Fruit fly (Drosophila melanogaster): ENCODE data around the gene CG6686.

CG6686 gene

DNA sequence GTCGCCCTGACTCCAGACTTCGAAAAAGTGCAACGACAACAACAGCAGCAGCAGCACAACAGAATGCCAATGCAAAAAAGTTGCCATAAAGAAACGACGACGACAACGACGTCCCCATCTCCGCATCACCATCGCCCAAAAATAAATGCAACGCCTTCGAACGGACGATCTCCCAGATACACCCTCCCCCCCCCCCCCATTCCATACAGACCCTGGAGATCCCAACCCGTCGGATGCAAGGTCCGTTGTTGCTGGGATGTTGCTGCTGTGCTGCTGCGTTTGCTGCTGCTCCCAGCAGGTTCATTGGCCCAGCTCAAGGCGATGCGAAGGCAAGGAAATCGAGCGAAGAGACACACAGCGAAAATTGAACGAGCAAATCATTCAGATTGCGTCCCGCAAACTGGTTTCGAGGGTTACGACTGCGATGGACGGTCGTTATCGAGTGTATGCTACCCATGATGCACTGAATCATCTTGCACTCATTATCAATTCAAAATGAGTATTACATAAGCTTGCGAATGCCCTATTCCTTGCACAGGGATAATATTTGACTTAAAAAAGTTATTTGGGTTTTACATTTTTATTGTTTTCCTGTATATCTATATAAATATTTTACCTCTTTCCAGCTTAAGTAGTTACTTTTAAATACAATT lies 26.0 kb upstream of the CG6686 start:
- TF ChIP-seq dsx (GFP tag; optimal IDR thresholded peaks at IDR 0.05; ENCODE audit: poor library complexity, severe bottlenecking) (peak; percentile 98), CG8119 (GFP tag; IDR thresholded peaks at IDR 0.05) (peak; percentile 30; the same call in 1 of the 3 replicates), CG6808 (GFP tag; optimal IDR thresholded peaks at IDR 0.05) (peak; percentile 81), ss (GFP tag; optimal IDR thresholded peaks at IDR 0.05) (peak; percentile 80 to 84), pdm3 (GFP tag; optimal IDR thresholded peaks at IDR 0.05) (no peak), Gug (GFP tag; IDR thresholded peaks at IDR 0.05) (no peak), CG11902 (GFP tag; optimal IDR thresholded peaks at IDR 0.05) (no peak), Hr38 (GFP tag; optimal IDR thresholded peaks at IDR 0.05) (no peak), CG6854 (GFP tag; optimal IDR thresholded peaks at IDR 0.05) (peak; percentile 81), CG9139 (GFP tag; optimal IDR thresholded peaks at IDR 0.05) (peak; percentile 80), spab (GFP tag; optimal IDR thresholded peaks at IDR 0.05) (peak; percentile 62), Hr4 (GFP tag; optimal IDR thresholded peaks at IDR 0.05) (no peak), CG3919 (GFP tag; optimal IDR thresholded peaks at IDR 0.05) (peak; percentile 71), Lpt (GFP tag; optimal IDR thresholded peaks at IDR 0.05) (peak; percentile 78), Sox14 (GFP tag; optimal IDR thresholded peaks at IDR 0.05) (peak; percentile 45), Blimp-1 (GFP tag; optimal IDR thresholded peaks at IDR 0.05) (peak; percentile 59), CG15336 (GFP tag; IDR thresholded peaks at IDR 0.05) (no peak), CG1621 (tag; optimal IDR thresholded peaks at IDR 0.05) (peak; percentile 72), Eip75B (GFP tag; optimal IDR thresholded peaks at IDR 0.05) (peak; percentile 67), acj6 (GFP tag; optimal IDR thresholded peaks at IDR 0.05) (no peak), Ets21C (GFP tag; optimal IDR thresholded peaks at IDR 0.05) (no peak), Smox (GFP tag; optimal IDR thresholded peaks at IDR 0.05) (no peak), esn (GFP tag; optimal IDR thresholded peaks at IDR 0.05) (no peak), Met (GFP tag; optimal IDR thresholded peaks at IDR 0.05) (peak; percentile 69), CG31627 (GFP tag; optimal IDR thresholded peaks at IDR 0.05) (no peak), CG11294 (GFP tag; IDR thresholded peaks at IDR 0.05) (no peak), CG6163 (GFP tag; IDR thresholded peaks at IDR 0.05) (peak; percentile 65; the same call in 2 of the 3 replicates), vri (GFP tag; optimal IDR thresholded peaks at IDR 0.05) (peak; percentile 95), Eip93F (GFP tag; optimal IDR thresholded peaks at IDR 0.05) (no peak), achi (GFP tag; optimal IDR thresholded peaks at IDR 0.05) (no peak), CG3032 (tag; optimal IDR thresholded peaks at IDR 0.05) (peak; percentile 18), svp (GFP tag) (peak; percentile 98), Sox15 (GFP tag; optimal IDR thresholded peaks at IDR 0.05) (no peak), CG6792 (GFP tag; optimal IDR thresholded peaks at IDR 0.05) (peak; percentile 25), CG10669 (GFP tag; optimal IDR thresholded peaks at IDR 0.05) (peak; percentile 46), eg (GFP tag; IDR thresholded peaks at IDR 0.05) (0 out of 3 replicates have a peak, but pooled peaks have one; percentile 15), salr (GFP tag; optimal IDR thresholded peaks at IDR 0.05) (peak in 1 of 2 experiments; percentile 17), CG8632 (GFP tag; optimal IDR thresholded peaks at IDR 0.05) (no peak), CG10631 (GFP tag; optimal IDR thresholded peaks at IDR 0.05) (peak; percentile 41), CG6276 (GFP tag; optimal IDR thresholded peaks at IDR 0.05) (peak; percentile 39), Ets96B (tag; optimal IDR thresholded peaks at IDR 0.05) (peak; percentile 37), Eip78C (GFP tag) (peak; percentile 21), lz (GFP tag; optimal IDR thresholded peaks at IDR 0.05) (no peak)

Data from whole organism, prepupa.